Fruit fly (Drosophila melanogaster) whole organism, adult: ENCODE measurements around the gene CG31075.

Experiments used
- CG11617 ChIP-seq: fragments of 200-800 bp; sonication (Bioruptor generic); optimal IDR thresholded peaks from 2 replicates; lab custom pipeline; 2017; ENCODE audit warnings: mild to moderate bottlenecking, missing biosample characterization, missing genetic modification reagents, missing genetic modification characterization
- CG12768 ChIP-seq: fragments of 200-800 bp; sonication (Bioruptor generic); optimal IDR thresholded peaks from 2 replicates; lab custom pipeline; 2017; ENCODE audit warnings: missing biosample characterization, missing genetic modification characterization, mild to moderate bottlenecking, moderate library complexity, missing genetic modification reagents
- CG14711 ChIP-seq: fragments of 200-800 bp; sonication (Bioruptor generic); optimal IDR thresholded peaks from 2 replicates; lab custom pipeline; 2018; ENCODE audit warnings: missing biosample characterization, mild to moderate bottlenecking, missing genetic modification characterization, moderate library complexity
- CG1620 ChIP-seq: fragments of 200-800 bp; sonication (Bioruptor generic); optimal IDR thresholded peaks from 2 replicates; lab custom pipeline; 2016; ENCODE audit warnings: missing biosample characterization, missing genetic modification characterization
- CG33017 ChIP-seq: fragments of 200-800 bp; sonication (Bioruptor generic); optimal IDR thresholded peaks from 2 replicates; lab custom pipeline; 2018; ENCODE audit warnings: missing biosample characterization, mild to moderate bottlenecking, missing genetic modification characterization, moderate library complexity
- CG5204 ChIP-seq: fragments of 200-800 bp; sonication (Bioruptor generic); optimal IDR thresholded peaks from 2 replicates; lab custom pipeline; 2016; ENCODE audit warnings: missing biosample characterization, missing genetic modification characterization
- CG7045 ChIP-seq: fragments of 200-800 bp; sonication (Bioruptor generic); optimal IDR thresholded peaks from 2 replicates; lab custom pipeline; 2017; ENCODE audit warnings: missing biosample characterization, mild to moderate bottlenecking, missing genetic modification characterization
- CG7101 ChIP-seq: fragments of 200-800 bp; sonication (Bioruptor generic); optimal IDR thresholded peaks from 2 replicates; lab custom pipeline; 2018; ENCODE audit warnings: missing biosample characterization, mild to moderate bottlenecking, missing genetic modification characterization, moderate library complexity
- Clk ChIP-seq: fragments of 200-800 bp; sonication (Bioruptor generic); optimal IDR thresholded peaks from 2 replicates; lab custom pipeline; 2017; ENCODE audit warnings: missing biosample characterization, missing genetic modification characterization
- Crg-1 ChIP-seq: fragments of 200-800 bp; sonication (Bioruptor generic); optimal IDR thresholded peaks from 2 replicates; lab custom pipeline; 2016; ENCODE audit warnings: missing biosample characterization, missing genetic modification characterization
- Hr96 ChIP-seq: fragments of 200-800 bp; sonication (Bioruptor generic); optimal IDR thresholded peaks from 2 replicates; lab custom pipeline; 2016; ENCODE audit warnings: missing biosample characterization, missing genetic modification characterization
- Mnt ChIP-seq: fragments of 200-800 bp; sonication (Bioruptor generic); optimal IDR thresholded peaks from 2 replicates; lab custom pipeline; 2016; ENCODE audit warnings: missing biosample characterization, mild to moderate bottlenecking, missing genetic modification characterization
- bab1 ChIP-seq: fragments of 200-800 bp; sonication (Bioruptor generic); optimal IDR thresholded peaks from 3 replicates; lab custom pipeline; 2019; ENCODE audit warnings: missing biosample characterization, mild to moderate bottlenecking, missing genetic modification characterization, moderate library complexity
- cic ChIP-seq: fragments of 200-800 bp; sonication (Bioruptor generic); optimal IDR thresholded peaks from 2 replicates; lab custom pipeline; 2017; ENCODE audit warnings: missing biosample characterization, mild to moderate bottlenecking, missing genetic modification characterization, moderate library complexity
- cnc ChIP-seq, 2 experiments: fragments of >200 bp; optimal IDR thresholded peaks; 2 replicates each; lab custom pipeline; 2017
- kay ChIP-seq: fragments of 200-800 bp; sonication (Bioruptor generic); peaks from one replicate; lab custom pipeline; 2016; ENCODE audit warnings: missing biosample characterization, missing genetic modification characterization, borderline replicate concordance
- ovo ChIP-seq: fragments of 200-800 bp; sonication (Bioruptor generic); optimal IDR thresholded peaks from 2 replicates; lab custom pipeline; 2016; ENCODE audit warnings: missing biosample characterization, missing genetic modification characterization
- pad ChIP-seq: fragments of 200-800 bp; sonication (Bioruptor generic); optimal IDR thresholded peaks from 3 replicates; lab custom pipeline; 2017; ENCODE audit warnings: missing biosample characterization, missing genetic modification characterization, mild to moderate bottlenecking, moderate library complexity, missing genetic modification reagents
- tj ChIP-seq: fragments of 200-800 bp; sonication (Bioruptor generic); optimal IDR thresholded peaks from 3 replicates; lab custom pipeline; 2017; ENCODE audit warnings: missing biosample characterization, mild to moderate bottlenecking, missing genetic modification characterization, moderate library complexity
- toe ChIP-seq: fragments of 200-800 bp; sonication (Bioruptor generic); optimal IDR thresholded peaks from 2 replicates; lab custom pipeline; 2016; ENCODE audit warnings: missing biosample characterization, missing genetic modification characterization

Gene CG31075

dm6 chr3R:26984437-26984836 is 3.9 kb downstream of the CG31075 start:
- TF ChIP-seq CG12768 (GFP tag; lab: Kevin White, UChicago), result no peak
- TF ChIP-seq bab1 (GFP tag; lab: Kevin White, UChicago), result no peak
- TF ChIP-seq tj (GFP tag; lab: Kevin White, UChicago), result no peak

dm6 chr3R:26982106-26982505 is 6.2 kb downstream of the CG31075 start:
- TF ChIP-seq CG5204 (GFP tag; lab: Kevin White, UChicago) (no peak), ovo (GFP tag; lab: Kevin White, UChicago) (no peak), CG12768 (GFP tag; lab: Kevin White, UChicago) (no peak), Clk (no peak), cnc (optimal IDR thresholded peaks at IDR 0.05; lab: Kevin White, UChicago) (no peak), CG33017 (no peak), tj (GFP tag; lab: Kevin White, UChicago) (no peak), CG1620 (GFP tag; lab: Kevin White, UChicago) (no peak), bab1 (GFP tag; lab: Kevin White, UChicago) (no peak), Mnt (GFP tag; lab: Kevin White, UChicago) (no peak), CG7101 (no peak), Crg-1 (GFP tag; lab: Kevin White, UChicago) (no peak), CG7045 (no peak), CG11617 (GFP tag; lab: Kevin White, UChicago) (no peak)

dm6 chr3R:26980282-26980691 is 8.0 kb downstream of the CG31075 start:
- TF ChIP-seq Clk (no peak), kay (peak; percentile 29), pad (GFP tag; lab: Kevin White, UChicago) (no peak), Crg-1 (GFP tag; lab: Kevin White, UChicago) (no peak), bab1 (GFP tag; lab: Kevin White, UChicago) (peak; percentile 42)

- TF ChIP-seq CG33017 (no peak), CG7045 (no peak), CG12768 (GFP tag; lab: Kevin White, UChicago) (no peak), toe (no peak), CG7101 (no peak), Hr96 (no peak), cnc (optimal IDR thresholded peaks at IDR 0.05; lab: Kevin White, UChicago) (no peak), pad (GFP tag; lab: Kevin White, UChicago) (no peak), ovo (GFP tag; lab: Kevin White, UChicago) (no peak), CG1620 (GFP tag; lab: Kevin White, UChicago) (no peak), kay (no peak), Mnt (GFP tag; lab: Kevin White, UChicago) (no peak)
These were observed 10.1 kb downstream of the CG31075 start, which contains the start of the genes CG14253 and CG46313 for dm6 chr3R:26978241-26978640. Gene CG14253 (plus strand): TSS chr3R:26978541. Gene CG46313 (plus strand): TSS chr3R:26978541.

- TF ChIP-seq CG12768 (GFP tag; lab: Kevin White, UChicago) (no peak), bab1 (GFP tag; lab: Kevin White, UChicago) (peak; percentile 37), CG14711 (tag; lab: Kevin White, UChicago) (peak; percentile 24), tj (GFP tag; lab: Kevin White, UChicago) (peak; percentile 22)
These were observed 18.6 kb downstream of the CG31075 start for dm6 chr3R:26969743-26970142.

dm6 chr3R:26968823-26969638 is 19.3 kb downstream of the CG31075 start:
- TF ChIP-seq CG33017 (peak; percentile 8), kay (peak; percentile 26), tj (GFP tag; lab: Kevin White, UChicago) (peak; percentile 96), CG14711 (tag; lab: Kevin White, UChicago) (no peak), bab1 (GFP tag; lab: Kevin White, UChicago) (peak; percentile 50)

dm6 chr3R:26968313-26968605 is 20.1 kb downstream of the CG31075 start:
- TF ChIP-seq kay, result peak; percentile 57
- TF ChIP-seq CG11617 (GFP tag; lab: Kevin White, UChicago), result no peak
- TF ChIP-seq Hr96, result no peak
- no peak for TF ChIP-seq pad (GFP tag; lab: Kevin White, UChicago)
- no peak for TF ChIP-seq CG33017

- no peak for TF ChIP-seq CG1620 (GFP tag; lab: Kevin White, UChicago)
- no peak for TF ChIP-seq CG5204 (GFP tag; lab: Kevin White, UChicago)
- no peak for TF ChIP-seq Mnt (GFP tag; lab: Kevin White, UChicago)
- peak; percentile 13 for TF ChIP-seq tj (GFP tag; lab: Kevin White, UChicago)
- TF ChIP-seq pad (GFP tag; lab: Kevin White, UChicago), result no peak
- no peak for TF ChIP-seq ovo (GFP tag; lab: Kevin White, UChicago)
- no peak for TF ChIP-seq kay
- no peak for TF ChIP-seq CG7045
- peak; percentile 28 for TF ChIP-seq bab1 (GFP tag; lab: Kevin White, UChicago)
- no peak for TF ChIP-seq cic (GFP tag; lab: Kevin White, UChicago)
- no peak for TF ChIP-seq Hr96
- TF ChIP-seq CG33017, result no peak
These were observed 20.6 kb downstream of the CG31075 start for dm6 chr3R:26967587-26968312.
